Fruit fly (Drosophila melanogaster): ENCODE measurements around the gene TrissinR.

TrissinR gene

DNA sequence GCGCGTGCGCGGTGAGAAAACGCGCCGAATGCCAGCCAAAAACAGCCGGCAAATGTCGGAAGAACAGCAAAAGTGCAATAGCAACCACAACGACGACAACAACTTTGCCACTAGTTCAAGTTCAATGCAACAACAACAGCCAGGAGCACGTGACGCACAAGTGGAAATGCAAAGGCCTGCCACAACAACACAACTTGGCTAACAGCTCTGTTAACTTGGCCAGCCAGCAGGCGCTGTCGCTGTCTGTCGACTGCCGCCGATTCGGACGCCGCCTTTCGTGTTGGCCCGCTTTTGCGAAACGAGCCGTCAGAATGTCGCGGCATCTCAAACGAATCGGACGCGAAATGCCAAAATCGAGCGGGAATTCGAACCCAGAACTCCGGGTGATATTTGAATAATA lies at the start of gene TrissinR:
Gene TrissinR (plus strand): TSS at position 301 of the 400 bp plus-strand sequence.
- TF ChIP-seq fd59A (GFP tag; optimal IDR thresholded peaks at IDR 0.05) = no peak

DNA sequence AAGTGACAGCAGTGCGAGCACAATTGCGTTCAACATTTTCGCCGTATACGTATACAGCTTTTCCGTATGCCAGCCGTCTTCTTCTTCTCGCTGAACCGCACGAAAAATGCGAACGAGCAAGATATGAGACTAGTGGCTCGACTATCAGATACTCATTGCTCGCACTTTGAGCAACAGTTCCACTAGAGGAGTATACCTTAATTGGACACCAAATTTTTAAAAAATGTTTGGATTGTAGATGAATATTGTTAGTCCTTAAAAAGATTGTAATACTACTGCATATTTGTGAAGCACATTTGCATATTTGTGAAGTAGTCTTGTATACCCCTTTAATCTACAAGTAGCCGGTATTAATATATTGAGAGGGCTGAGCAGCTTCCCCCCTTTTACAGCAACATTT lies 45.6 kb upstream of the TrissinR start:
- TF ChIP-seq achi (GFP tag; optimal IDR thresholded peaks at IDR 0.05) (peak; percentile 41), Met (GFP tag; optimal IDR thresholded peaks at IDR 0.05) (peak; percentile 8), ss (GFP tag; optimal IDR thresholded peaks at IDR 0.05) (peak in 1 of 2 experiments; percentile 29), CG6808 (GFP tag; optimal IDR thresholded peaks at IDR 0.05) (no peak), Sox14 (GFP tag; optimal IDR thresholded peaks at IDR 0.05) (peak; percentile 23), Hr39 (GFP tag; optimal IDR thresholded peaks at IDR 0.05) (peak; percentile 32), CG6792 (GFP tag; optimal IDR thresholded peaks at IDR 0.05) (peak; percentile 21), Gug (GFP tag; IDR thresholded peaks at IDR 0.05) (no peak), lz (GFP tag; optimal IDR thresholded peaks at IDR 0.05) (peak; percentile 7), Hr38 (GFP tag; optimal IDR thresholded peaks at IDR 0.05) (no peak), CG6276 (GFP tag; optimal IDR thresholded peaks at IDR 0.05) (no peak), cyc (GFP tag; optimal IDR thresholded peaks at IDR 0.05) (peak; percentile 37), Blimp-1 (GFP tag; optimal IDR thresholded peaks at IDR 0.05) (no peak), fd85E (GFP tag; optimal IDR thresholded peaks at IDR 0.05) (no peak), acj6 (GFP tag; optimal IDR thresholded peaks at IDR 0.05) (peak; percentile 20), Hr4 (GFP tag; optimal IDR thresholded peaks at IDR 0.05) (peak; percentile 33), topi (GFP tag; optimal IDR thresholded peaks at IDR 0.05) (peak; percentile 28), spab (GFP tag; optimal IDR thresholded peaks at IDR 0.05) (peak; percentile 12), CG10669 (GFP tag; optimal IDR thresholded peaks at IDR 0.05) (peak; percentile 41), CG34406 (GFP tag; optimal IDR thresholded peaks at IDR 0.05) (no peak), CG3919 (GFP tag; optimal IDR thresholded peaks at IDR 0.05) (peak; percentile 16), CG16779 (tag; optimal IDR thresholded peaks at IDR 0.05) (no peak), esn (GFP tag; optimal IDR thresholded peaks at IDR 0.05) (peak; percentile 32), dsx (GFP tag; optimal IDR thresholded peaks at IDR 0.05; ENCODE audit: poor library complexity, severe bottlenecking) (peak; percentile 15), Eip78C (GFP tag) (peak; percentile 60), salr (GFP tag; optimal IDR thresholded peaks at IDR 0.05) (peak in 1 of 2 experiments; percentile 21), Sox102F (GFP tag; optimal IDR thresholded peaks at IDR 0.05) (peak; percentile 2), OdsH (GFP tag; optimal IDR thresholded peaks at IDR 0.05) (peak; percentile 23), CG31627 (GFP tag; optimal IDR thresholded peaks at IDR 0.05) (peak; percentile 14), CG10631 (GFP tag; optimal IDR thresholded peaks at IDR 0.05) (peak; percentile 2), net (GFP tag; optimal IDR thresholded peaks at IDR 0.05) (peak; percentile 29), pdm3 (GFP tag; optimal IDR thresholded peaks at IDR 0.05) (peak; percentile 21), CG6854 (GFP tag; optimal IDR thresholded peaks at IDR 0.05) (no peak), CG1621 (tag; optimal IDR thresholded peaks at IDR 0.05) (peak; percentile 6), CG3032 (tag; optimal IDR thresholded peaks at IDR 0.05) (no peak), Ets96B (tag; optimal IDR thresholded peaks at IDR 0.05) (peak; percentile 27), Eip75B (GFP tag; optimal IDR thresholded peaks at IDR 0.05) (peak; percentile 27)

DNA sequence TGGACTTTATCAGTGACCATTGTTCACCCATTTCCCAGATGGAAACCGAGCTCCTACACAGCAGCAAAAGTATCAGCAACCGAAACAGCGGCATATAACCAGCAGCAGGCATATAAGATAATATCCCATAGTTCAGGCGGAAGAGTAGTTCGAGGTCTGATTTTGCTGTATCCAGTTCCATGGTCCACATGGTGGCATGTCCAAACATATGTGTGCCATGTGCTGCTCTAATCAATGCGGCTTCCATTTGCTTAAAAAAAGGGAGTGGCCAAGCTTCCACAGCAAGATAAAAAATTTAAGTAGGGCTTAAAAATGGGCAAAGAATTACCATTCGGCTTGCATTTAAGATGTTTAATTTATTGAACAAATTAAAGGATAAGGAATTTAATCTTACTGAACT lies 43.1 kb upstream of the TrissinR start:
- TF ChIP-seq lz (GFP tag; optimal IDR thresholded peaks at IDR 0.05) (no peak), esn (GFP tag; optimal IDR thresholded peaks at IDR 0.05) (no peak), OdsH (GFP tag; optimal IDR thresholded peaks at IDR 0.05) (no peak), net (GFP tag; optimal IDR thresholded peaks at IDR 0.05) (no peak), dac (GFP tag; optimal IDR thresholded peaks at IDR 0.05) (no peak), CG3919 (GFP tag; optimal IDR thresholded peaks at IDR 0.05) (no peak), salr (GFP tag; optimal IDR thresholded peaks at IDR 0.05) (no peak), Hr4 (GFP tag; optimal IDR thresholded peaks at IDR 0.05) (no peak), CG7368 (GFP tag; optimal IDR thresholded peaks at IDR 0.05) (no peak)
